Worm (Caenorhabditis elegans) whole organism, midembryonic: Measurements from ENCODE around the gene mog-4.

ENCODE experiments used
- klf-2 ChIP-seq: fragments of 200-800 bp; sonication (Bioruptor generic); conservative IDR thresholded peaks from 2 replicates; pipeline ENCODE4 v1.3.6; 2022; ENCODE audit warnings: missing genetic modification reagents, missing genetic modification characterization, missing compliant biosample characterization
- med-1 ChIP-seq: sonication (generic microtip); optimal IDR thresholded peaks from 2 replicates; lab custom pipeline; 2017; ENCODE audit warnings: missing genetic modification characterization, mild to moderate bottlenecking, missing compliant biosample characterization, antibody characterized with exemption, missing genetic modification reagents; ENCODE audit not compliant: insufficient read depth
- ztf-23 ChIP-seq: fragments of 200-800 bp; sonication (Bioruptor generic); IDR thresholded peaks from 2 replicates; pipeline ENCODE4 v1.3.6; 2022; ENCODE audit warnings: missing genetic modification reagents, missing genetic modification characterization, missing compliant biosample characterization

DNA sequence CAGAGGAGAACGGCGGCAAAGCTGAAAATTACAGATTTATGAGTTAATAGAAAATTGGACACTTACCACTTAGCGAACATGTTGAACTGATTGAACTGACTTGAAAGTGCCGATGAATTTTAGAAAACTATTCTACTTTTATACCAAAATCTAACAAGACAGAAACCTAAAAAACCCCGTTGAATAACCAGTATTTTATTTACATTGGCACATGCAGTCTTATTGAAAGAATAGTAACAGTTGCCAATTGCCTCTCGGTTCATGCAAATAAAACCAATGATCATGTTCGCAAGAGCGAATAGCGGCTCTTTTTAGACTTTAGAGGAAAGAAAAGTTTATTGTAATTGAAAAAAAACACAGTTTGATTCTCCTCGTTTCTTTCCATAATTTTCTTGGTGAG lies 26.8 kb upstream of the mog-4 start, which contains the start of gene nspb-10:
- TF ChIP-seq med-1 (GFP tag; lab: Kevin White, UChicago) (no peak), klf-2 (GFP tag; lab: Robert Waterston, UW) (no peak), ztf-23 (GFP tag; lab: Robert Waterston, UW) (no peak)
